Worm (Caenorhabditis elegans) whole organism, L4/young adult: Measurements from ENCODE around the gene pptr-2.
A peak's percentile ranks its signal among the peaks of the same experiment; 100 is the strongest.

ENCODE experiments used
- W03F9.2 ChIP-seq: fragments of 150-350 bp; optimal IDR thresholded peaks from 2 replicates; lab custom pipeline; 2014; ENCODE audit warnings: missing biosample characterization, missing genetic modification characterization
- dao-5 ChIP-seq: sonication (generic microtip); optimal IDR thresholded peaks from 2 replicates; lab custom pipeline; 2016; ENCODE audit warnings: missing genotype, missing genetic modification characterization, moderate library complexity, missing compliant biosample characterization
- him-1 ChIP-seq: sonication (generic microtip); optimal IDR thresholded peaks from 2 replicates; lab custom pipeline; 2016; ENCODE audit warnings: missing genotype, missing genetic modification reagents, missing genetic modification characterization, missing compliant biosample characterization

pptr-2 gene

DNA sequence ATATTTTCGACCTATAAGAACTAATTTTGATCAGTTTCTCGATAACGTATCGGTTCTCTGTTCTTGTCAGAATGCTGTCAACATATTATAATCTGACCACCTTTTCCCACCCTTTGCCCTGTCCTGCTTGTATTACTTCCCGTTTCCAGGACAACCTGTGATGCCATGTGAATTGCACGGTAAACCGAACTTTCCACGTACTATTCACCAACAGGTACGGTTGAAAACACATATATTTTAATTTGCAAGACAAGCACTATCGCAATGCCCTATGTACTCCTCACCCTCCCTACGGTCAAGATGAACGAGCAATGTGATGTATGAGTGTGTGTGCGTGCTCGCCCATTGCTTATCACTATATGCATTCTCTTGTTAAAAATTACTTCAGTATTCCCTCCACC lies 25.6 kb downstream of the pptr-2 start:
- TF ChIP-seq him-1 (tag; lab: Kevin White, UChicago) (no peak), dao-5 (tag; lab: Kevin White, UChicago) (no peak), W03F9.2 (no peak)

ce11 chrV:11007651-11008050 lies 27.1 kb downstream of the pptr-2 start:
- no peak for TF ChIP-seq W03F9.2
- no peak for TF ChIP-seq dao-5 (tag; lab: Kevin White, UChicago)
- TF ChIP-seq him-1 (tag; lab: Kevin White, UChicago), result no peak

DNA sequence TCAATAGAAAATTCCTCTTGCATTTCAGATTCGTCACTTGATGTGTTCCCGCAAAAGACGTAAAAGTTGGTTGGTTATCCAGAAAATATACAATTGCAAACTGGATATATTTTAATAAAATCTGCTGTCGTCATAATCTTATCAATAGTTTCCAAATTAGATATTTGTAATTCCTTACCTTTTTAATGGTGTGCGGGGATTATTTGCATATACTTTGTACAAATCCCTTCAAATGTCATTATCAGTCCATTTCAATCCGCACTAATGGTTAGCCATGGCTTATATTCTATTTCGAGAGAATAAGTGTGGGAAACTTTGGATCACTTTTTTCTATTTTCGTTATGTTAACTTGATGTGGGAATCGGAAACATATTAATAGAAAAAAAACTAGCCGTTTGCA lies 30.6 kb downstream of the pptr-2 start:
- no peak for TF ChIP-seq him-1 (tag; lab: Kevin White, UChicago)
- TF ChIP-seq W03F9.2, result no peak
- TF ChIP-seq dao-5 (tag; lab: Kevin White, UChicago), result no peak

DNA sequence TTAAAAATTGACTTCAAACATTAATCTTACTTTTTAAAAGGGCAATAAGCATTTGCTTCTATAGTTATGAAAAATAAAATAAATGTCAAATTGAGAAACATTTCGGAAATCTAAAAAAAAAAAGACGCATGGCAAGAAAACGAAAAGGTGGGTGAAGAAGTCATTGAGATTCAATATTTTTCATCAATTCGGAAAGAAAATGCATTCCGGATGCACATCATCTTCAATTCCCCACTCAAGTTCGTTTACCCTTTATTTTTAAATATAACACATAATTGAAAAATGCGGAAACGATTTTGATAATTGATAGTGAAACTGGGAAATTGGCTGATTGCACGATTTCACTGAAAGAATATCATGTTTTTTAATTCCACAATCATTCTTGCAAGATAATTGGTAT lies 32.3 kb downstream of the pptr-2 start, which contains the start of gene F53B7.4:
TSS of gene F53B7.4 (minus strand) at position 101 of the 400 bp plus-strand sequence.
- TF ChIP-seq him-1 (tag; lab: Kevin White, UChicago) (no peak), dao-5 (tag; lab: Kevin White, UChicago) (no peak), W03F9.2 (no peak)

ce11 chrV:11000650-11001049 lies 34.1 kb downstream of the pptr-2 start, which contains the start of gene isy-1:
TSS of gene isy-1 (minus strand) at chrV:11000699.
- peak; percentile 59 for TF ChIP-seq W03F9.2
- TF ChIP-seq him-1 (tag; lab: Kevin White, UChicago), result no peak

- TF ChIP-seq W03F9.2 (no peak), dao-5 (tag; lab: Kevin White, UChicago) (no peak), him-1 (tag; lab: Kevin White, UChicago) (no peak)
These were observed 35.9 kb downstream of the pptr-2 start, which contains the start of gene F53B7.7 for ce11 chrV:10998797-10999196. TSS of gene F53B7.7 (plus strand) at chrV:10999097.

- TF ChIP-seq W03F9.2, result no peak
- no peak for TF ChIP-seq him-1 (tag; lab: Kevin White, UChicago)
- no peak for TF ChIP-seq dao-5 (tag; lab: Kevin White, UChicago)
These were observed 42.9 kb downstream of the pptr-2 start, which contains the start of gene frpr-9 for ce11 chrV:10991789-10992188. TSS of gene frpr-9 (plus strand) at chrV:10992089.

- TF ChIP-seq dao-5 (tag; lab: Kevin White, UChicago) (no peak), W03F9.2 (no peak), him-1 (tag; lab: Kevin White, UChicago) (no peak)
These were observed 53.6 kb downstream of the pptr-2 start, which contains the start of gene fig-1 for ce11 chrV:10981113-10981512. TSS of gene fig-1 (minus strand) at chrV:10981213.
